Worm (Caenorhabditis elegans): ENCODE results near the gene wsp-1.

The wsp-1 gene

DNA sequence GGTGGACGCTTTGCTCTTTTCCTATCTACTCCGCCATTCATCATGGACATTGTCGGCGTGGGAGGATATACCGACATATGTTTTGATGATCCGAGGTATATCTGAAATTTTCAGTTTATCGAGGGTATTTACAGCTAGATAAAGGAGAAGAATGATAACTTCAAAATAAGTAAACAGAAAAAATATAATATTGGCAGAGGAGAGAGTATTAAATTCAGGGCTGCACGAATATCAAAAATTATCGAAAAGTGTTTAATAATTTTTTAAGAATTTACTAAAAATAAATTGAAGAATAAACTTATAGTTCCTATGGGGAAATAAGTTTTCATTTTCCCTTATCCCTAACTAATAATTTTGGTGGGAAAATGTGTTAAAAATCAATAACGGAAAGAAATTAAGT lies at the start of gene wsp-1:
TSS of gene wsp-1 (minus strand) at position 101 of the 400 bp plus-strand sequence.
- no peak for TF ChIP-seq mab-9 (GFP tag; IDR thresholded peaks at IDR 0.05)
- no peak for TF ChIP-seq xbp-1 (tag; optimal IDR thresholded peaks at IDR 0.05)
- no peak for TF ChIP-seq dsc-1 (tag; optimal IDR thresholded peaks at IDR 0.05)
- TF ChIP-seq fkh-4 (tag; optimal IDR thresholded peaks at IDR 0.05; ENCODE audit: borderline replicate concordance): no peak
- no peak for TF ChIP-seq nhr-20 (tag; optimal IDR thresholded peaks at IDR 0.05)
- TF ChIP-seq efl-3 (GFP tag; optimal IDR thresholded peaks at IDR 0.05): no peak
- no peak for TF ChIP-seq unc-86 (tag; optimal IDR thresholded peaks at IDR 0.05)
- TF ChIP-seq aha-1 (tag; optimal IDR thresholded peaks at IDR 0.05): no peak
- no peak for TF ChIP-seq blmp-1 (tag; optimal IDR thresholded peaks at IDR 0.05)
- no peak for TF ChIP-seq C04F5.9 (tag; optimal IDR thresholded peaks at IDR 0.05)
- no peak for TF ChIP-seq fkh-8 (tag; optimal IDR thresholded peaks at IDR 0.05)
- TF ChIP-seq egl-27 (tag; optimal IDR thresholded peaks at IDR 0.05): no peak
- no peak for TF ChIP-seq nhr-11 (tag; optimal IDR thresholded peaks at IDR 0.05)

DNA sequence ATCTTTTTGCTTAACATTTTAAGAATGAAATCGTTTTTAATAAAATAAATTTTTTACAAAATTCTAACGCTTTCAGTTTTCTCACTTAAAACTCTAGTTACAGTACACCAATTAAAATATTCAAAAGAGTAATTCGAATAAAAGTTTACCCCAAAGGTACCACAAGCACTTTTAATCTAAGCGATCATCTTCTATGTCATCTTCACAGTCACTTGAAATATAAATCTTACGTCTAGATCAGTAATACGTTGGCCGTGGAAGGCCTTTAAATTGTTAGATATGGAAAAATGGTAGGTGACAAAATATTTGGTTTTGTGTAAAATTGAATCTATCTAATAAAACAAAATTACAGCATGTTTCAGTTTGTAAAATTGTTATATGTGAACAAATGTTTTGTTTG lies 48.6 kb upstream of the wsp-1 start:
- no peak for TF ChIP-seq efl-3 (GFP tag; optimal IDR thresholded peaks at IDR 0.05)
- TF ChIP-seq hpl-2 (GFP tag; optimal IDR thresholded peaks at IDR 0.05): no peak
- TF ChIP-seq fkh-8 (tag; optimal IDR thresholded peaks at IDR 0.05): no peak
- TF ChIP-seq nhr-85 (tag): peak; percentile 81
- no peak for TF ChIP-seq pqm-1 (tag; optimal IDR thresholded peaks at IDR 0.05)
- TF ChIP-seq mab-9 (GFP tag; IDR thresholded peaks at IDR 0.05): no peak
- no peak for TF ChIP-seq pax-3 (tag; optimal IDR thresholded peaks at IDR 0.05)
- TF ChIP-seq hlh-4 (tag; optimal IDR thresholded peaks at IDR 0.05): no peak
- TF ChIP-seq mef-2 (tag; optimal IDR thresholded peaks at IDR 0.05): no peak
- no peak for TF ChIP-seq sptf-1 (tag; optimal IDR thresholded peaks at IDR 0.05)
- no peak for TF ChIP-seq mep-1 (tag; optimal IDR thresholded peaks at IDR 0.05)
- TF ChIP-seq lin-14 (GFP tag; optimal IDR thresholded peaks at IDR 0.05): peak; percentile 17
- TF ChIP-seq ets-5 (GFP tag; IDR thresholded peaks at IDR 0.05): no peak

DNA sequence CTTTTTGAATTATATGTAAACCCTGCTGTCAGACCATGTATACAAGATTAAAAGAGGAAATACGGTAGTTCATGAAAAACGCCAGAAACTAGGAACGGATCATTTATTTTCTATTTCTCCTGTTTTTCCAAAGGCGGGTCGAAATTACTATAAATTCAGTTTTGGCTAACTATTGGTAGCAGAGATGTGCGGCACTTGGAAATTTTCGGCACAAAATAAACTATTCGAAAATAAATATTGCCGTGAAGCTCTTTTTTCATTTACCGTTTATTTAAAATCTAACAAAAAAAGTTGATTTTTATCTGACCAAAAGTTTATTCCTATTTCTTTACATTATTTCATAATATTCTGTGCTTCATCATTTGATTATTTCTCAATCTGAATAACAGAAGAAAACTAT lies 45.4 kb upstream of the wsp-1 start, which contains the start of gene T09A12.1:
TSS of gene T09A12.1 (plus strand) at position 301 of the 400 bp plus-strand sequence.
- no peak for TF ChIP-seq ztf-4 (tag; optimal IDR thresholded peaks at IDR 0.05)
- TF ChIP-seq tlp-1 (tag; optimal IDR thresholded peaks at IDR 0.05): no peak
- no peak for TF ChIP-seq hlh-4 (tag; optimal IDR thresholded peaks at IDR 0.05)
- TF ChIP-seq nhr-90 (tag; optimal IDR thresholded peaks at IDR 0.05; ENCODE audit: poor library complexity): no peak
- TF ChIP-seq ets-5 (GFP tag; IDR thresholded peaks at IDR 0.05): no peak
- TF ChIP-seq nhr-19 (GFP tag; conservative IDR thresholded peaks at IDR 0.05): no peak
- no peak for TF ChIP-seq nhr-11 (tag; optimal IDR thresholded peaks at IDR 0.05)
- no peak for TF ChIP-seq swsn-7 (tag; optimal IDR thresholded peaks at IDR 0.05)
- no peak for TF ChIP-seq grh-1 (GFP tag; IDR thresholded peaks at IDR 0.05)
- TF ChIP-seq jun-1 (tag; optimal IDR thresholded peaks at IDR 0.05): no peak

DNA sequence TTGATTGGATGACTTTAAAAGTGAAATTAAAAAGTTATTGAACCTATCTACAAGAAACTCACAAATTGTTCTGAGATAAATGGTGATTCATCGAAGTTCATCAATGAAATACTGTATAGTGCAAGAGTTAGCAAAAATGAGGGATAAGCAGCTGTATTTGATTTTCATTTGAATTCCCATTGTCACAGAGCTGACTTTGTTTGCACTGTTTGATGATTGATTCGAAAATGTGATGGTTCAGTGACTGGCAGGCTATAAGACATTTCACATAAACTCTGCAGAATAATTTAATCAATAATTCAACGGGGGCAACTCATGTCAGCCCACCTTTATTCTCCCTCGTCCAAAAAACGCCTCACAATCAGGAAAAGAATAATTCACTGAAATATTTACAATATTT lies 44.8 kb upstream of the wsp-1 start, which contains the start of gene T09A12.8:
TSS of gene T09A12.8 (minus strand) at position 101 of the 400 bp plus-strand sequence.
- TF ChIP-seq xbp-1 (tag; optimal IDR thresholded peaks at IDR 0.05) (no peak), hlh-17 (GFP tag; optimal IDR thresholded peaks at IDR 0.05; ENCODE audit: borderline replicate concordance) (no peak), nhr-11 (tag; optimal IDR thresholded peaks at IDR 0.05) (no peak)

DNA sequence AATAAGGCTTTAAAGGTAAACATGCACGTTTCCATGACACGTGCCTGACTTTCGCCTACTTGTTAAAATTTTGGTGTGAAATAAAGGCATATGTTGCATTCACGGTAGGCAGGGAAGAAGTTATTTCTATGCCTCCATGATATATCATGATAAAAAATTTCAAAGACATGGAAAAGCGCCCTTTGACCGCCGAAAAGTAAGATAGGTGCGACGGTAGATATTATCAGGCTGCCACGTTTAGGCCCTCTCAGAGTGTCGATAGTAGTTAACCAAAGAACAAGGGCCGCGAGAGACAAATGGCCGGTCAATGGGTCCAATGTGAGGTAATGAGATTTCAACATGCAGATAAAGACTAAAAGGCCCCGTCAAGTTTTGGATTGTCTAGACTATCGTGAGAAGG lies 44.4 kb upstream of the wsp-1 start:
- TF ChIP-seq nhr-85 (tag) (peak; percentile 84), ces-1 (GFP tag; optimal IDR thresholded peaks at IDR 0.05) (no peak), efl-1 (optimal IDR thresholded peaks at IDR 0.05) (no peak), efl-1 (GFP tag; optimal IDR thresholded peaks at IDR 0.05 in 1 of 2) (peak in 1 of 2 experiments; percentile 70), rnt-1 (tag; optimal IDR thresholded peaks at IDR 0.05) (peak; percentile 3), blmp-1 (tag; optimal IDR thresholded peaks at IDR 0.05) (peak; percentile 15)
